Worm (Caenorhabditis elegans): ENCODE results near the gene prdh-1.

DNA sequence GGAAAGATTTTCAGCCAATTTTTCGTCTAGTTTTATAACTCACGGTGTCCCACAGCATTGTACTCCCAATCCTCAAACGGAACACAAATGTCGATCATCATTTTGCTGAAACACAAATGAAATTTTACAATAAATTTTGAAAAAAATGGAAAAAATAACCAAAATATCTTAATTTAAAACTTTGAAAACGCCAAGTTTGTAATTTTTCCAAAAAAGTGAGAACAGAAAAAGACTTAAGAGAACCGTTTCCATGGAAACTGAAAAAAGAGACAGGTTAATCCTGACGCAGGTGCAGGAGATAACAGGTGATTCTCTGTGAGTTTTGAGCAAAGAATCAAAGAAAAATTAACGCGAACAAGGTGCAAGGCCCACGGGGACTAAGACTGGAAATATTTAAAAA, 55.6 kb downstream of the prdh-1 start, which contains the start of gene Y45F10D.15:
- TF ChIP-seq unc-86 (tag; optimal IDR thresholded peaks at IDR 0.05) (no peak), lin-39 (tag; optimal IDR thresholded peaks at IDR 0.05) (no peak), isw-1 (GFP tag; IDR thresholded peaks at IDR 0.05) (no peak), lsy-2 (tag; optimal IDR thresholded peaks at IDR 0.05) (no peak), ama-1 (optimal IDR thresholded peaks at IDR 0.05) (no peak), mdl-1 (tag; optimal IDR thresholded peaks at IDR 0.05) (no peak), hpl-2 (GFP tag; optimal IDR thresholded peaks at IDR 0.05) (no peak)
